Worm (Caenorhabditis elegans) whole organism, L1 larva: ENCODE results near the gene Y43B11AR.1.

Experiments
- C16A3.4 ChIP-seq: fragments of 150-350 bp; optimal IDR thresholded peaks from 2 replicates; lab custom pipeline; 2014; ENCODE audit warnings: missing biosample characterization, missing genetic modification characterization
- C34B4.2 ChIP-seq: sonication (generic microtip); optimal IDR thresholded peaks from 2 replicates; lab custom pipeline; 2017; ENCODE audit warnings: mild to moderate bottlenecking, missing genetic modification characterization, missing compliant biosample characterization
- F16B12.6 ChIP-seq: fragments of 150-350 bp; optimal IDR thresholded peaks from 2 replicates; lab custom pipeline; 2014; ENCODE audit warnings: missing biosample characterization, missing genetic modification characterization
- Y116A8C.19 ChIP-seq: sonication (generic microtip); optimal IDR thresholded peaks from 2 replicates; lab custom pipeline; 2016; ENCODE audit warnings: missing compliant biosample characterization, missing genetic modification characterization, borderline replicate concordance
- aly-2 ChIP-seq: fragments of 150-350 bp; optimal IDR thresholded peaks from 2 replicates; lab custom pipeline; 2014; ENCODE audit warnings: missing biosample characterization, missing genetic modification characterization
- ama-1 ChIP-seq: fragments of 150-350 bp; optimal IDR thresholded peaks from 2 replicates; lab custom pipeline; 2014
- ceh-82 ChIP-seq, 3 experiments: fragments of 150-350 bp in 1 of 3; sonication (generic microtip) in 2 of 3; optimal IDR thresholded peaks; 2 replicates each; lab custom pipeline; 2014 to 2017; ENCODE audit warnings: missing biosample characterization in 3 of 3, missing genetic modification characterization in 3 of 3
- ces-1 ChIP-seq: fragments of 150-350 bp; optimal IDR thresholded peaks from 2 replicates; lab custom pipeline; 2014; ENCODE audit warnings: missing biosample characterization, missing genetic modification reagents, missing genetic modification characterization
- dpl-1 ChIP-seq, 3 experiments: fragments of 150-350 bp in 2 of 3; sonication (generic microtip) in 1 of 3; optimal IDR thresholded peaks; 2 replicates each; lab custom pipeline; 2014 to 2017; ENCODE audit warnings: missing biosample characterization in 3 of 3, missing genetic modification characterization in 3 of 3, missing genetic modification reagents in 3 of 3
- irx-1 ChIP-seq: sonication (generic microtip); optimal IDR thresholded peaks from 2 replicates; lab custom pipeline; 2016; ENCODE audit warnings: missing genetic modification characterization, missing compliant biosample characterization
- lin-14 ChIP-seq: fragments of 200-800 bp; sonication (Bioruptor generic); optimal IDR thresholded peaks from 2 replicates; lab custom pipeline; 2018; ENCODE audit warnings: mild to moderate bottlenecking, missing genetic modification characterization, moderate library complexity, missing compliant biosample characterization
- mdl-1 ChIP-seq, 2 experiments: fragments of 150-350 bp; optimal IDR thresholded peaks; 2 replicates each; lab custom pipeline; 2014 to 2017; ENCODE audit warnings: missing biosample characterization in 2 of 2, missing genetic modification characterization in 2 of 2, inconsistent platforms in 1 of 2
- mef-2 ChIP-seq: fragments of 150-350 bp; optimal IDR thresholded peaks from 2 replicates; lab custom pipeline; 2014; ENCODE audit warnings: missing biosample characterization, missing genetic modification characterization
- nhr-71 ChIP-seq: sonication (generic microtip); optimal IDR thresholded peaks from 2 replicates; lab custom pipeline; 2016; ENCODE audit warnings: mild to moderate bottlenecking, missing genetic modification characterization, moderate library complexity, missing compliant biosample characterization
- nhr-90 ChIP-seq: sonication (generic microtip); optimal IDR thresholded peaks from 2 replicates; lab custom pipeline; 2016; ENCODE audit warnings: mild to moderate bottlenecking, missing genetic modification characterization, missing compliant biosample characterization; ENCODE audit not compliant: poor library complexity
- tbx-2 ChIP-seq: sonication (generic microtip); optimal IDR thresholded peaks from 2 replicates; lab custom pipeline; 2016; ENCODE audit warnings: missing genetic modification characterization, missing compliant biosample characterization
- unc-62 ChIP-seq: fragments of 150-350 bp; optimal IDR thresholded peaks from 2 replicates; lab custom pipeline; 2014; ENCODE audit warnings: missing biosample characterization, missing genetic modification reagents, missing genetic modification characterization
- ztf-11 ChIP-seq, 2 experiments: sonication (generic microtip); optimal IDR thresholded peaks; 2 replicates each; lab custom pipeline; 2016 to 2017; ENCODE audit warnings: missing genetic modification characterization in 2 of 2, missing biosample characterization in 1 of 2, missing compliant biosample characterization in 1 of 2

The Y43B11AR.1 gene

ce11 chrIV:7131780-7132179 is 50.5 kb downstream of the Y43B11AR.1 start, which contains the start of gene grsp-3 (continued):
- peak in 1 of 2 experiments; percentile 32 for TF ChIP-seq mdl-1 (tag; optimal IDR thresholded peaks at IDR 0.05; lab: Kevin White, UChicago)
- TF ChIP-seq Y116A8C.19 (tag; lab: Kevin White, UChicago) = no peak
- peak; percentile 59 for TF ChIP-seq nhr-71
- no peak for TF ChIP-seq unc-62
- no peak for TF ChIP-seq C16A3.4 (tag; lab: Kevin White, UChicago)
- TF ChIP-seq tbx-2 = peak; percentile 18
- no peak for TF ChIP-seq aly-2 (tag; lab: Kevin White, UChicago)
- no peak for TF ChIP-seq C34B4.2
- no peak for TF ChIP-seq nhr-90 (tag; lab: Kevin White, UChicago)
- TF ChIP-seq F16B12.6 (tag; lab: Kevin White, UChicago) = no peak
- TF ChIP-seq ceh-82 (tag; optimal IDR thresholded peaks at IDR 0.05; lab: Kevin White, UChicago) = no peak
- no peak for TF ChIP-seq irx-1 (tag; lab: Kevin White, UChicago)
- TF ChIP-seq dpl-1 (GFP tag; optimal IDR thresholded peaks at IDR 0.05; lab: Kevin White, UChicago) = peak in 1 of 3 experiments; percentile 26
- TF ChIP-seq mef-2 (tag; lab: Kevin White, UChicago) = no peak
- TF ChIP-seq lin-14 (GFP tag; lab: Kevin White, UChicago) = peak; percentile 60
- no peak for TF ChIP-seq ces-1
- no peak for TF ChIP-seq ztf-11 (tag; optimal IDR thresholded peaks at IDR 0.05; lab: Kevin White, UChicago)
- no peak for TF ChIP-seq ama-1 (lab: Kevin White, UChicago)
